Fruit fly (Drosophila melanogaster): ENCODE measurements around the gene tinc.

The tinc gene

dm6 chr3R:17789937-17790336 lies 21.4 kb upstream of the tinc start (continued):
- peak; percentile 33; the same call in 1 of the 2 replicates for TF ChIP-seq CG15336 (GFP tag; IDR thresholded peaks at IDR 0.05)
- 0 out of 3 replicates have a peak, but pooled peaks have one; percentile 12 for TF ChIP-seq eg (GFP tag; IDR thresholded peaks at IDR 0.05)
- TF ChIP-seq dac (GFP tag; optimal IDR thresholded peaks at IDR 0.05) = no peak
- no peak for TF ChIP-seq CG6854 (GFP tag; optimal IDR thresholded peaks at IDR 0.05)
- peak; percentile 30 for TF ChIP-seq CG6276 (GFP tag; optimal IDR thresholded peaks at IDR 0.05)

- TF ChIP-seq fd85E (GFP tag; optimal IDR thresholded peaks at IDR 0.05) (no peak), net (GFP tag; optimal IDR thresholded peaks at IDR 0.05) (no peak), achi (GFP tag; optimal IDR thresholded peaks at IDR 0.05) (no peak), CG11762 (GFP tag; optimal IDR thresholded peaks at IDR 0.05; ENCODE audit: insufficient read depth) (no peak)
Observed at dm6 chr3R:17793287-17793686, 18.1 kb upstream of the tinc start.

dm6 chr3R:17794335-17795074 lies 16.8 kb upstream of the tinc start, which contains the start of gene CG43102:
Gene CG43102, minus strand, starts transcription at chr3R:17794490.
- TF ChIP-seq topi (GFP tag; optimal IDR thresholded peaks at IDR 0.05) = peak; percentile 50
- peak; percentile 34 for TF ChIP-seq Lpt (GFP tag; optimal IDR thresholded peaks at IDR 0.05)
- TF ChIP-seq CG8632 (GFP tag; optimal IDR thresholded peaks at IDR 0.05) = peak; percentile 68
- no peak for TF ChIP-seq fd59A (GFP tag; optimal IDR thresholded peaks at IDR 0.05)
- TF ChIP-seq CG10631 (GFP tag; optimal IDR thresholded peaks at IDR 0.05) = peak; percentile 74
- TF ChIP-seq fd85E (GFP tag; optimal IDR thresholded peaks at IDR 0.05) = no peak
- TF ChIP-seq ss (GFP tag; optimal IDR thresholded peaks at IDR 0.05) = peak in 1 of 2 experiments; percentile 67
- TF ChIP-seq salr (GFP tag; optimal IDR thresholded peaks at IDR 0.05) = peak in 1 of 2 experiments; percentile 50
- peak; percentile 88 for TF ChIP-seq CG6163 (GFP tag; IDR thresholded peaks at IDR 0.05)
- peak; percentile 64 for TF ChIP-seq achi (GFP tag; optimal IDR thresholded peaks at IDR 0.05)
- peak; percentile 50 for TF ChIP-seq vri (GFP tag; optimal IDR thresholded peaks at IDR 0.05)
- peak; percentile 4 for TF ChIP-seq Eip75B (GFP tag; optimal IDR thresholded peaks at IDR 0.05)
- peak; percentile 92 for TF ChIP-seq Eip78C (GFP tag)
- TF ChIP-seq CG11294 (GFP tag; IDR thresholded peaks at IDR 0.05) = peak; percentile 54
- TF ChIP-seq CG11902 (GFP tag; optimal IDR thresholded peaks at IDR 0.05) = peak; percentile 70
- TF ChIP-seq Sox14 (GFP tag; optimal IDR thresholded peaks at IDR 0.05) = peak; percentile 53
- peak; percentile 42 for TF ChIP-seq CG31627 (GFP tag; optimal IDR thresholded peaks at IDR 0.05)
- TF ChIP-seq CG32006 (GFP tag; optimal IDR thresholded peaks at IDR 0.05) = peak; percentile 64
- TF ChIP-seq Sox102F (GFP tag; optimal IDR thresholded peaks at IDR 0.05) = peak; percentile 75
- TF ChIP-seq esn (GFP tag; optimal IDR thresholded peaks at IDR 0.05) = peak; percentile 63
- peak; percentile 29 for TF ChIP-seq Ets21C (GFP tag; optimal IDR thresholded peaks at IDR 0.05)
- peak; percentile 74 for TF ChIP-seq svp (GFP tag)
- TF ChIP-seq net (GFP tag; optimal IDR thresholded peaks at IDR 0.05) = peak; percentile 74
- no peak for TF ChIP-seq Hr38 (GFP tag; optimal IDR thresholded peaks at IDR 0.05)
- peak; percentile 24 for TF ChIP-seq spab (GFP tag; optimal IDR thresholded peaks at IDR 0.05)
- TF ChIP-seq cyc (GFP tag; optimal IDR thresholded peaks at IDR 0.05) = peak; percentile 22
- TF ChIP-seq Eip93F (GFP tag; optimal IDR thresholded peaks at IDR 0.05) = peak; percentile 27
- TF ChIP-seq CG6276 (GFP tag; optimal IDR thresholded peaks at IDR 0.05) = no peak
- peak; percentile 71 for TF ChIP-seq CG15336 (GFP tag; IDR thresholded peaks at IDR 0.05)
- peak; percentile 27 for TF ChIP-seq CG11762 (GFP tag; optimal IDR thresholded peaks at IDR 0.05; ENCODE audit: insufficient read depth)
- peak; percentile 45 for TF ChIP-seq CG3032 (tag; optimal IDR thresholded peaks at IDR 0.05)
- TF ChIP-seq Smox (GFP tag; optimal IDR thresholded peaks at IDR 0.05) = peak; percentile 39
- TF ChIP-seq pdm3 (GFP tag; optimal IDR thresholded peaks at IDR 0.05) = peak; percentile 54
- TF ChIP-seq CG1621 (tag; optimal IDR thresholded peaks at IDR 0.05) = peak; percentile 29
- peak; percentile 52 for TF ChIP-seq CG7368 (GFP tag; optimal IDR thresholded peaks at IDR 0.05)
- peak; percentile 60 for TF ChIP-seq Ets96B (tag; optimal IDR thresholded peaks at IDR 0.05)
- peak; percentile 74 for TF ChIP-seq CG34406 (GFP tag; optimal IDR thresholded peaks at IDR 0.05)
- peak; percentile 43 for TF ChIP-seq CG10669 (GFP tag; optimal IDR thresholded peaks at IDR 0.05)
- peak; percentile 29 for TF ChIP-seq Blimp-1 (GFP tag; optimal IDR thresholded peaks at IDR 0.05)
- peak; percentile 73 for TF ChIP-seq acj6 (GFP tag; optimal IDR thresholded peaks at IDR 0.05)
- TF ChIP-seq CG16779 (tag; optimal IDR thresholded peaks at IDR 0.05) = peak; percentile 11
- peak; percentile 65 for TF ChIP-seq dsx (GFP tag; optimal IDR thresholded peaks at IDR 0.05; ENCODE audit: poor library complexity, severe bottlenecking)
